Fruit fly (Drosophila melanogaster) whole organism: Measurements from ENCODE around the gene Rab6.

Experiments
- CG8478 ChIP-seq: fragments of >200 bp; optimal IDR thresholded peaks from 2 replicates; lab custom pipeline; 2018; ENCODE audit warnings: inconsistent platforms
- usp ChIP-seq: fragments of >200 bp; optimal IDR thresholded peaks from 2 replicates; lab custom pipeline; 2017; ENCODE audit warnings: missing biosample characterization, missing genetic modification characterization, mixed read lengths

DNA sequence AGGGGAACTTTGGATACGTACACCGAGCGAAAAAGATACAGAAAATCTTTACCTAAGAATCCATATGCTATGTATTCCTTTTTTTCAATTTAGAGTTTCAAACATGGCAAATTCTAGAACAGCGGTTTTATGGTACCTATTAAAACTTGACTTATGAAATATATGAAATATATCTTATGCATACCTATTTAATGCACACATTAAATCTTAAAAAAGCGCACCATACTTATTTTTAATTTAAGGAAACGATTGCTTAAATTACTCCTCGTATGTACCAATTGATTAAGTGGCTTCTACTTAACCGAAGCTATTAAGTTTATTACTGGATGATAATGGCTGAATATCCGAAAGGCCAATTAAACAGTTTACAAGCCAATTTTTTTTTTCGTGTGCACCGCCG lies 11.1 kb upstream of the Rab6 start:
- no peak for TF ChIP-seq CG8478 (lab: Kevin White, UChicago)
- no peak for TF ChIP-seq usp
